Fruit fly (Drosophila melanogaster) whole organism, pupa: ENCODE results near the gene Vps4.
"Not testable (repeated sequence)": the region's sequence is repeated elsewhere in the genome, so short reads cannot be mapped to it uniquely, and the experiment has no call there.

Experiments
- CG10348 ChIP-seq: fragments of 200-800 bp; sonication (Bioruptor generic); IDR thresholded peaks from 2 replicates; pipeline ENCODE4 v1.3.6; 2022; ENCODE audit warnings: missing biosample characterization, missing genetic modification characterization
- CG12605 ChIP-seq: fragments of 200-800 bp; sonication (Bioruptor generic); IDR thresholded peaks from 2 replicates; pipeline ENCODE4 v1.3.6; 2022; ENCODE audit warnings: missing biosample characterization, missing genetic modification characterization
- CG13204 ChIP-seq: fragments of 200-800 bp; sonication (Bioruptor generic); optimal IDR thresholded peaks from 2 replicates; lab custom pipeline; 2018; ENCODE audit warnings: missing biosample characterization, mild to moderate bottlenecking, missing genetic modification characterization, moderate library complexity
- CG14655 ChIP-seq: fragments of 200-800 bp; sonication (Bioruptor generic); optimal IDR thresholded peaks from 3 replicates; lab custom pipeline; 2017; ENCODE audit warnings: mild to moderate bottlenecking, missing biosample characterization, missing genetic modification reagents, missing genetic modification characterization
- CG15710 ChIP-seq: fragments of 200-800 bp; sonication (Bioruptor generic); optimal IDR thresholded peaks from 2 replicates; lab custom pipeline; 2018; ENCODE audit warnings: missing biosample characterization, mild to moderate bottlenecking, missing genetic modification characterization, moderate library complexity
- CG17806 ChIP-seq: fragments of 200-800 bp; sonication (Bioruptor generic); optimal IDR thresholded peaks from 2 replicates; lab custom pipeline; 2018; ENCODE audit warnings: missing biosample characterization, mild to moderate bottlenecking, missing genetic modification characterization, moderate library complexity
- CG32121 ChIP-seq: fragments of 200-800 bp; sonication (Bioruptor generic); IDR thresholded peaks from 2 replicates; pipeline ENCODE4 v1.3.6; 2022; ENCODE audit warnings: missing biosample characterization, missing genetic modification characterization
- CG34367 ChIP-seq: fragments of 200-800 bp; sonication (Bioruptor generic); optimal IDR thresholded peaks from 2 replicates; lab custom pipeline; 2018; ENCODE audit warnings: missing biosample characterization, mild to moderate bottlenecking, missing genetic modification characterization
- CG4496 ChIP-seq: fragments of 200-800 bp; sonication (Bioruptor generic); IDR thresholded peaks from 3 replicates; pipeline ENCODE4 v1.3.6; 2022; ENCODE audit warnings: missing biosample characterization, missing genetic modification characterization
- CG8159 ChIP-seq: fragments of 200-800 bp; sonication (Bioruptor generic); optimal IDR thresholded peaks from 3 replicates; lab custom pipeline; 2018; ENCODE audit warnings: missing biosample characterization, mild to moderate bottlenecking, missing genetic modification characterization, moderate library complexity
- CG8301 ChIP-seq: fragments of 200-800 bp; sonication (Bioruptor generic); optimal IDR thresholded peaks from 2 replicates; lab custom pipeline; 2018; ENCODE audit warnings: missing biosample characterization, mild to moderate bottlenecking, missing genetic modification characterization
- CG9948 ChIP-seq: fragments of 200-800 bp; sonication (Bioruptor generic); optimal IDR thresholded peaks from 2 replicates; lab custom pipeline; 2018; ENCODE audit warnings: missing biosample characterization, mild to moderate bottlenecking, missing genetic modification characterization, moderate library complexity
- D1 ChIP-seq: fragments of 200-800 bp; sonication (Bioruptor generic); optimal IDR thresholded peaks from 2 replicates; lab custom pipeline; 2018; ENCODE audit warnings: missing biosample characterization, mild to moderate bottlenecking, missing genetic modification characterization, moderate library complexity
- EcR ChIP-seq: fragments of 200-800 bp; sonication (Bioruptor generic); optimal IDR thresholded peaks from 3 replicates; lab custom pipeline; 2019; ENCODE audit warnings: missing biosample characterization, missing genetic modification characterization, mild to moderate bottlenecking, moderate library complexity, missing genetic modification reagents
- Ets98B ChIP-seq: fragments of 200-800 bp; sonication (Bioruptor generic); IDR thresholded peaks from 2 replicates; pipeline ENCODE4 v1.3.6; 2022; ENCODE audit warnings: missing biosample characterization, missing genetic modification characterization
- Pif1A ChIP-seq: fragments of 200-800 bp; sonication (Bioruptor generic); optimal IDR thresholded peaks from 3 replicates; lab custom pipeline; 2016; ENCODE audit warnings: missing biosample characterization, missing genetic modification characterization
- Pif1B ChIP-seq: fragments of 200-800 bp; sonication (Bioruptor generic); optimal IDR thresholded peaks from 3 replicates; lab custom pipeline; 2016; ENCODE audit warnings: missing biosample characterization, missing genetic modification characterization
- Snoo ChIP-seq: fragments of 200-800 bp; sonication (Bioruptor generic); optimal IDR thresholded peaks from 3 replicates; lab custom pipeline; 2017; ENCODE audit warnings: missing biosample characterization, mild to moderate bottlenecking, missing genetic modification characterization, inconsistent platforms
- fd96Ca ChIP-seq: fragments of 200-800 bp; sonication (Bioruptor generic); IDR thresholded peaks from 3 replicates; pipeline ENCODE4 v1.3.6; 2022; ENCODE audit warnings: missing biosample characterization, missing genetic modification characterization
- gl ChIP-seq: fragments of 200-800 bp; sonication (Bioruptor generic); optimal IDR thresholded peaks from 2 replicates; lab custom pipeline; 2018; ENCODE audit warnings: missing biosample characterization, mild to moderate bottlenecking, missing genetic modification characterization
- rn ChIP-seq: fragments of 200-800 bp; sonication (Bioruptor generic); IDR thresholded peaks from 2 replicates; pipeline ENCODE4 v1.3.6; 2022; ENCODE audit warnings: missing biosample characterization, missing genetic modification characterization

The Vps4 gene

DNA sequence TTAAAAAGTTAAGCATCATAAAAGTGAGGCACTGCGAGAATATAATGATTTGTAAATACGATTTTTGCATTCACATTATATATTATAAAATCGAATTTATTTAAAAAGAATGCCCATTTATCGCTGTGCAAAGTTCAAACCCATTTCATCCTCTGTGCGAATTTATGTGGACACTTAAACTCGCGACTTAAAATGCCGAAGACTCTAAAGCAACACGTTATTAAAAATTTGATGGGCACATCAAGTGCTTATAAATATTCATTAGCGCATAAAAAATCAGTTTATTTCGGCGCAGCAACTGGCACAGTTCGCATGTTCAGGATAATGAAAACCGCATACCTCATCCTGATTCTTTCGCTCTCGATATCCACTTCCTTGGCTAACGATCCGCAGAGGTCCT is 19.6 kb upstream of the Vps4 start, which contains the start of gene CG6788:
Gene CG6788 (plus strand): TSS at position 301 of the 400 bp plus-strand sequence.
- no peak for TF ChIP-seq Snoo (tag; lab: Kevin White, UChicago)
- TF ChIP-seq fd96Ca (GFP tag; lab: Robert Waterston, UW) = no peak
- no peak for TF ChIP-seq CG4496
- TF ChIP-seq CG8301 = no peak
- TF ChIP-seq gl (tag; lab: Kevin White, UChicago) = no peak
- no peak for TF ChIP-seq CG9948
- no peak for TF ChIP-seq CG12605 (GFP tag; lab: Robert Waterston, UW)
- TF ChIP-seq D1 (tag; lab: Kevin White, UChicago) = no peak

DNA sequence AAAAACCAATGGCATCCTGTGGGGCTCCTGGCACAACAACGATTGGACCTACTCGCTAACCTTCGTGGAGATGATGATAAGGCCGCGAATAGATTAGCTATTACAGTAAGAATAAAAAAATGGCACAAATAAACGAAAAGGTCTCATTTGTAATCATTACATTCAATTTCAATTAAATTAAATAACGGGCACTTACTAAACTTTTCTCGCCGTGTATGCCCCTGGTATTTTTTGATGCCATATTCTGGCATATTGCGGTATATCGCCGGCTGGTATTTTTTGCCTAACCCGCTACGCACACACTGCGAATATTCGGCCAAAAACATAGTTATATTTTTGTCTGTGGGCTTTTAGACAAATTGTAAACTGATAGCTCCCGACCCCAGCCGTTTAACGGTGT is 18.2 kb upstream of the Vps4 start, which contains the start of gene Gss1:
Gene Gss1 (plus strand): TSS at position 301 of the 400 bp plus-strand sequence.
- TF ChIP-seq CG8301; CG15710 (tag; lab: Kevin White, UChicago); Pif1B (GFP tag; lab: Kevin White, UChicago): not testable (repeated sequence)
- TF ChIP-seq, all 21 proteins: peak for 0; not testable (repeated sequence) for 21

- not testable (repeated sequence) for TF ChIP-seq CG8159 (tag; lab: Kevin White, UChicago); Ets98B (GFP tag; lab: Robert Waterston, UW); CG12605 (GFP tag; lab: Robert Waterston, UW)
These were observed 8.1 kb upstream of the Vps4 start, which contains the start of gene Gss2 for dm6 chrX:17899402-17899801. Gene Gss2 (plus strand): TSS chrX:17899702.

- TF ChIP-seq Ets98B (GFP tag; lab: Robert Waterston, UW) = no peak
- TF ChIP-seq CG4496 = 0 out of 3 replicates have a peak, but pooled peaks have one; percentile 27
These were observed 3.1 kb downstream of the Vps4 start for dm6 chrX:17910606-17910940.

DNA sequence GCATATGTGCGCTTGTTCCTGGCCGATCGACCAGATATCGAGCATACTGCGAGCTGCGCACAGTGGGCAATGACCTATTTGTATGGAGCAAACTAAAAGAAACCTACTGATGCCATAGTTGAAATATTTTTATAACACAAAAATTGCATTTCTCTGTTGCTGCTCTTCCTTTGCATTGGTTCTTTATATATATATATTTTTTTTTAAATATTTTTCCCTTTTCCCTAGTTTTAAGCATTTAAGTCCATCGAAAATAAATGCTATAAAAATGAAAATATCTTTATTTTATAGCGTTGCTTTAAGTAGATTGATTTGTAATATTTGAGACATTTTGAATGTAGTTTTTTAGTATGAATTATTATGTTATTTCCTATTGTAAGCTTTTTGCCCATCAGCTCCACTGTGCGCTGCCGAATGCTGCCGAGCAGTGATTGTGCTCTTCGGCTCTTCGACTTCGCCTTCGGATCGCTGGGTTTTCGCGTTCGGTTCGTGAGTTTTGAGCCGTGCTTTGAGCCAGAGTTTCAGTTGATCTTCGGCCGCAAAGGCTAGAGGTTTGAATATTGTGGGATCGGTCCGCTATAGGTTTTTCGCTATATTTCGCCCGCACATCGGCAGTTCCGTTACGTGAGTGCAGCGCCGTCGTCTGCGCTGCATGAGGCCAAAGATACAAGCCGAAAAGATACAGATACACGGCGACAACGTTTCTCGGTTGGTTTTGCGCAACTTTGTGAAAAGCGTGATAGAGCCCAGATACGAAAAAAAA is 3.6 kb downstream of the Vps4 start, which contains the start of gene CG6847:
Gene CG6847 (plus strand): TSS at position 522 of the 763 bp plus-strand sequence.
- no peak for TF ChIP-seq CG10348
- TF ChIP-seq CG15710 (tag; lab: Kevin White, UChicago) = peak; percentile 71
- TF ChIP-seq EcR (GFP tag; lab: Kevin White, UChicago) = no peak
- peak; percentile 64 for TF ChIP-seq Ets98B (GFP tag; lab: Robert Waterston, UW)
- TF ChIP-seq CG8159 (tag; lab: Kevin White, UChicago) = peak; percentile 64
- TF ChIP-seq CG13204 = peak; percentile 34
- TF ChIP-seq CG14655 (GFP tag; lab: Kevin White, UChicago) = peak; percentile 44
- TF ChIP-seq CG12605 (GFP tag; lab: Robert Waterston, UW) = peak; percentile 43; the same call in 1 of the 2 replicates
- TF ChIP-seq rn (GFP tag; lab: Robert Waterston, UW) = peak; percentile 34; the same call in 1 of the 2 replicates
- TF ChIP-seq fd96Ca (GFP tag; lab: Robert Waterston, UW) = peak; percentile 75; the same call in 2 of the 3 replicates
- TF ChIP-seq Snoo (tag; lab: Kevin White, UChicago) = peak; percentile 58
- TF ChIP-seq D1 (tag; lab: Kevin White, UChicago) = no peak
- peak; percentile 64 for TF ChIP-seq CG34367
- TF ChIP-seq CG32121 (GFP tag; lab: Robert Waterston, UW) = peak; percentile 48
- TF ChIP-seq gl (tag; lab: Kevin White, UChicago) = no peak
- peak; percentile 57 for TF ChIP-seq Pif1A
- peak; percentile 69 for TF ChIP-seq Pif1B (GFP tag; lab: Kevin White, UChicago)
- TF ChIP-seq CG4496 = peak; percentile 49; the same call in 2 of the 3 replicates
- TF ChIP-seq CG9948 = peak; percentile 83
- TF ChIP-seq CG8301 = peak; percentile 41
- peak; percentile 50 for TF ChIP-seq CG17806 (tag; lab: Kevin White, UChicago)
- TF ChIP-seq, all 21 proteins: peak for 17

- TF ChIP-seq CG8159 (tag; lab: Kevin White, UChicago) = no peak
- TF ChIP-seq CG4496 = peak; percentile 42; the same call in 1 of the 3 replicates
- TF ChIP-seq, all 21 proteins: peak for 1
These were observed 5.0 kb downstream of the Vps4 start for dm6 chrX:17912514-17912913.

- TF ChIP-seq CG9948 (peak; percentile 20), CG34367 (no peak), Ets98B (GFP tag; lab: Robert Waterston, UW) (0 out of 2 replicates have a peak, but pooled peaks have one; percentile 11), CG8301 (peak; percentile 55), CG12605 (GFP tag; lab: Robert Waterston, UW) (no peak), CG4496 (peak; percentile 52; the same call in 1 of the 3 replicates), CG32121 (GFP tag; lab: Robert Waterston, UW) (peak; percentile 46; the same call in 1 of the 2 replicates), Pif1B (GFP tag; lab: Kevin White, UChicago) (peak; percentile 17), rn (GFP tag; lab: Robert Waterston, UW) (0 out of 2 replicates have a peak, but pooled peaks have one; percentile 15), fd96Ca (GFP tag; lab: Robert Waterston, UW) (peak; percentile 57; the same call in 1 of the 3 replicates), CG17806 (tag; lab: Kevin White, UChicago) (no peak), CG8159 (tag; lab: Kevin White, UChicago) (no peak), D1 (tag; lab: Kevin White, UChicago) (no peak), Snoo (tag; lab: Kevin White, UChicago) (no peak), gl (tag; lab: Kevin White, UChicago) (no peak), CG10348 (peak; percentile 46; the same call in 1 of the 2 replicates), CG14655 (GFP tag; lab: Kevin White, UChicago) (peak; percentile 71), EcR (GFP tag; lab: Kevin White, UChicago) (no peak), CG15710 (tag; lab: Kevin White, UChicago) (no peak), Pif1A (peak; percentile 24), CG13204 (no peak)
These were observed 7.0 kb downstream of the Vps4 start for dm6 chrX:17914508-17914907.
